Worm (Caenorhabditis elegans): ENCODE data around the gene F54H12.8.

DNA sequence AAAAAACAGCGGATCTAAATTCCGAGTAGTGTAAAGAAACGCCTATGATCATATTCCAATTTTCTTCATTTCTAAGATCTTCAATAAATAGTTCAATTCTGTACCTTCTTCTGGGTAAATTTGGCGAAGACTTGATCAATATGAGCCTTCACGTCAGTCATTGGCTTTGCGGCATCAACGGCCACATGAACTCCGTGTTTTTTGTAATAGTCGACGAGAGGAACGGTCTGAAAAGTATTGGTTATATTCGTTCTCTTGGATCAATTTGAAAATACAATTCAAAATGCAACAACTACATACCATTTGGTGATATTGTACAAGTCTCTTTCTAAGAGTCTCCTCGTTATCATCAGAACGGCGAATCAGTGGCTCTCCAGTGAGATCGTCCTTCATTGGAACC lies 18.6 kb downstream of the F54H12.8 start:
- TF ChIP-seq unc-62 (GFP tag; optimal IDR thresholded peaks at IDR 0.05) (no peak), him-1 (tag; optimal IDR thresholded peaks at IDR 0.05) (no peak), gei-17 (GFP tag; optimal IDR thresholded peaks at IDR 0.05) (no peak), pha-4 (tag; optimal IDR thresholded peaks at IDR 0.05) (no peak), ztf-26 (tag; optimal IDR thresholded peaks at IDR 0.05) (no peak), ZK185.1 (tag; optimal IDR thresholded peaks at IDR 0.05; ENCODE audit: poor library complexity, severe bottlenecking) (no peak), mel-28 (tag; optimal IDR thresholded peaks at IDR 0.05; ENCODE audit: borderline replicate concordance) (no peak), snpc-4 (GFP tag; optimal IDR thresholded peaks at IDR 0.05) (no peak), snpc-4 (tag; optimal IDR thresholded peaks at IDR 0.05) (no peak), ztf-28 (GFP tag; IDR thresholded peaks at IDR 0.05) (no peak), bed-1 (GFP tag; IDR thresholded peaks at IDR 0.05) (no peak)

Data from whole organism, young adult.